Fruit fly (Drosophila melanogaster): ENCODE data around the gene Sld5.

The Sld5 gene

dm6 chr3R:26075252-26075651 is 18.9 kb upstream of the Sld5 start (continued):
- TF ChIP-seq CG9705 (GFP tag; optimal IDR thresholded peaks at IDR 0.05) (no peak), Mio (GFP tag; optimal IDR thresholded peaks at IDR 0.05) (no peak), HLH106 (tag; optimal IDR thresholded peaks at IDR 0.05) (peak; percentile 35), OdsH (GFP tag; optimal IDR thresholded peaks at IDR 0.05) (peak; percentile 27)

DNA sequence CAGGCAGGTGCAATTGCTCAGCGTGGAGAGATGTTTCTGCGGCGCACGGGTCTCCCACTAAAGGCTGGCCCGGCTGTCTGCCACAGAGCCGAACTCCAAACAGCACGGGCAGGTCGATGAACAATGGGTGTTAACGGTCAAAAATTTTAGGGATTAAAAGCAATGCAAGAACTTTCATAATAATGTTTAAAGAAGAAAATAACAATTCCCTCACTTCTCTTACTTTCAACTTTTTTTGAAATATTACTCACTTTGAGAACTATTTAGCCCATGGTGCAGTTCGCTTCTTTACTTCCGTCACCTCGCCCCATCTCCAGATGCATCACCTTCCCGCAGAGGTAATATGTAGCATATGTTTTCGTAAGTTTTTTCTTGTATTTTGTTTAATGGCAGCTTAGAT is 16.1 kb upstream of the Sld5 start:
- TF ChIP-seq dl (GFP tag; optimal IDR thresholded peaks at IDR 0.05; ENCODE audit: insufficient read depth in 1 of 2, partially characterized antibody in 2 of 2) = no peak
- no peak for TF ChIP-seq pan (optimal IDR thresholded peaks at IDR 0.05)
- no peak for TF ChIP-seq tai (GFP tag; optimal IDR thresholded peaks at IDR 0.05)
- TF ChIP-seq woc (GFP tag; optimal IDR thresholded peaks at IDR 0.05) = peak; percentile 71
- no peak for TF ChIP-seq Mio (GFP tag; optimal IDR thresholded peaks at IDR 0.05)
- no peak for TF ChIP-seq CG32264 (GFP tag; optimal IDR thresholded peaks at IDR 0.05)
- TF ChIP-seq Rel (GFP tag; optimal IDR thresholded peaks at IDR 0.05) = no peak
- TF ChIP-seq Rel (tag; optimal IDR thresholded peaks at IDR 0.05) = no peak
- TF ChIP-seq psq (GFP tag; optimal IDR thresholded peaks at IDR 0.05) = peak; percentile 56
- TF ChIP-seq Hr78 (GFP tag; optimal IDR thresholded peaks at IDR 0.05) = no peak
- TF ChIP-seq Hnf4 (GFP tag; optimal IDR thresholded peaks at IDR 0.05) = peak; percentile 58
- no peak for TF ChIP-seq lola (GFP tag; optimal IDR thresholded peaks at IDR 0.05)
- peak; percentile 73 for TF ChIP-seq rgr (GFP tag; optimal IDR thresholded peaks at IDR 0.05)
- peak in 1 of 2 experiments; percentile 87 for TF ChIP-seq foxo (GFP tag; optimal IDR thresholded peaks at IDR 0.05)
- TF ChIP-seq h (GFP tag; optimal IDR thresholded peaks at IDR 0.05) = peak; percentile 81
- TF ChIP-seq HLH106 (tag; optimal IDR thresholded peaks at IDR 0.05) = peak; percentile 68
- TF ChIP-seq Jra (GFP tag; optimal IDR thresholded peaks at IDR 0.05) = peak; percentile 3
- TF ChIP-seq Myc (optimal IDR thresholded peaks at IDR 0.05) = no peak
- TF ChIP-seq jim (GFP tag; optimal IDR thresholded peaks at IDR 0.05) = no peak
- TF ChIP-seq Abd-B (GFP tag; optimal IDR thresholded peaks at IDR 0.05) = no peak
- TF ChIP-seq dsf (GFP tag; optimal IDR thresholded peaks at IDR 0.05; ENCODE audit: borderline replicate concordance) = no peak
- peak; percentile 60 for TF ChIP-seq Sp1 (GFP tag; optimal IDR thresholded peaks at IDR 0.05)
- TF ChIP-seq usp (GFP tag; optimal IDR thresholded peaks at IDR 0.05) = no peak
- peak; percentile 36 for TF ChIP-seq dmrt93B (GFP tag; optimal IDR thresholded peaks at IDR 0.05)
- TF ChIP-seq N (GFP tag; optimal IDR thresholded peaks at IDR 0.05) = no peak
- no peak for TF ChIP-seq Vsx2 (GFP tag; optimal IDR thresholded peaks at IDR 0.05; ENCODE audit: partially characterized antibody)
- TF ChIP-seq sv (GFP tag; optimal IDR thresholded peaks at IDR 0.05) = no peak
- no peak for TF ChIP-seq GATAd (GFP tag; optimal IDR thresholded peaks at IDR 0.05)
- TF ChIP-seq br (GFP tag; optimal IDR thresholded peaks at IDR 0.05) = peak; percentile 77
- TF ChIP-seq Dif (GFP tag; optimal IDR thresholded peaks at IDR 0.05; ENCODE audit: partially characterized antibody) = no peak
- no peak for TF ChIP-seq CG9705 (GFP tag; optimal IDR thresholded peaks at IDR 0.05)
- peak; percentile 73 for TF ChIP-seq ey (GFP tag; optimal IDR thresholded peaks at IDR 0.05)
- TF ChIP-seq OdsH (GFP tag; optimal IDR thresholded peaks at IDR 0.05) = peak; percentile 72
- TF ChIP-seq Hr83 (GFP tag; optimal IDR thresholded peaks at IDR 0.05; ENCODE audit: poor library complexity, severe bottlenecking) = no peak
- TF ChIP-seq Dfd (GFP tag; optimal IDR thresholded peaks at IDR 0.05) = no peak
- peak; percentile 79 for TF ChIP-seq fru (GFP tag; optimal IDR thresholded peaks at IDR 0.05)
- TF ChIP-seq sage (GFP tag; optimal IDR thresholded peaks at IDR 0.05) = peak; percentile 58
- no peak for TF ChIP-seq brk (GFP tag; optimal IDR thresholded peaks at IDR 0.05)
- TF ChIP-seq CrebA (GFP tag; optimal IDR thresholded peaks at IDR 0.05; ENCODE audit: borderline replicate concordance) = no peak

- TF ChIP-seq Abd-B (GFP tag; optimal IDR thresholded peaks at IDR 0.05) = no peak
- no peak for TF ChIP-seq dsf (GFP tag; optimal IDR thresholded peaks at IDR 0.05; ENCODE audit: borderline replicate concordance)
- no peak for TF ChIP-seq CrebA (GFP tag; optimal IDR thresholded peaks at IDR 0.05; ENCODE audit: borderline replicate concordance)
- no peak for TF ChIP-seq dmrt93B (GFP tag; optimal IDR thresholded peaks at IDR 0.05)
- TF ChIP-seq tai (GFP tag; optimal IDR thresholded peaks at IDR 0.05) = no peak
- no peak for TF ChIP-seq Jra (GFP tag; optimal IDR thresholded peaks at IDR 0.05)
- no peak for TF ChIP-seq Hr78 (GFP tag; optimal IDR thresholded peaks at IDR 0.05)
- peak in 1 of 2 experiments; percentile 25 for TF ChIP-seq foxo (GFP tag; optimal IDR thresholded peaks at IDR 0.05)
- TF ChIP-seq usp (GFP tag; optimal IDR thresholded peaks at IDR 0.05) = no peak
- TF ChIP-seq lola (GFP tag; optimal IDR thresholded peaks at IDR 0.05) = no peak
- TF ChIP-seq woc (GFP tag; optimal IDR thresholded peaks at IDR 0.05) = peak; percentile 16
- TF ChIP-seq Dif (GFP tag; optimal IDR thresholded peaks at IDR 0.05; ENCODE audit: partially characterized antibody) = no peak
- no peak for TF ChIP-seq Myc (optimal IDR thresholded peaks at IDR 0.05)
- no peak for TF ChIP-seq Mio (GFP tag; optimal IDR thresholded peaks at IDR 0.05)
- peak; percentile 33 for TF ChIP-seq rgr (GFP tag; optimal IDR thresholded peaks at IDR 0.05)
- no peak for TF ChIP-seq jim (GFP tag; optimal IDR thresholded peaks at IDR 0.05)
- no peak for TF ChIP-seq sv (GFP tag; optimal IDR thresholded peaks at IDR 0.05)
- peak; percentile 35 for TF ChIP-seq h (GFP tag; optimal IDR thresholded peaks at IDR 0.05)
- no peak for TF ChIP-seq dl (GFP tag; optimal IDR thresholded peaks at IDR 0.05; ENCODE audit: insufficient read depth in 1 of 2, partially characterized antibody in 2 of 2)
- TF ChIP-seq pan (optimal IDR thresholded peaks at IDR 0.05) = no peak
- TF ChIP-seq fru (GFP tag; optimal IDR thresholded peaks at IDR 0.05) = peak; percentile 9
- TF ChIP-seq br (GFP tag; optimal IDR thresholded peaks at IDR 0.05) = no peak
- TF ChIP-seq Dfd (GFP tag; optimal IDR thresholded peaks at IDR 0.05) = no peak
- TF ChIP-seq ey (GFP tag; optimal IDR thresholded peaks at IDR 0.05) = no peak
- TF ChIP-seq brk (GFP tag; optimal IDR thresholded peaks at IDR 0.05) = no peak
- peak; percentile 30 for TF ChIP-seq HLH106 (tag; optimal IDR thresholded peaks at IDR 0.05)
- peak; percentile 23 for TF ChIP-seq Sp1 (GFP tag; optimal IDR thresholded peaks at IDR 0.05)
- TF ChIP-seq Vsx2 (GFP tag; optimal IDR thresholded peaks at IDR 0.05; ENCODE audit: partially characterized antibody) = no peak
- no peak for TF ChIP-seq OdsH (GFP tag; optimal IDR thresholded peaks at IDR 0.05)
- TF ChIP-seq sage (GFP tag; optimal IDR thresholded peaks at IDR 0.05) = no peak
- TF ChIP-seq Rel (GFP tag; optimal IDR thresholded peaks at IDR 0.05) = no peak
- no peak for TF ChIP-seq Rel (tag; optimal IDR thresholded peaks at IDR 0.05)
- TF ChIP-seq Hnf4 (GFP tag; optimal IDR thresholded peaks at IDR 0.05) = no peak
- no peak for TF ChIP-seq CG9705 (GFP tag; optimal IDR thresholded peaks at IDR 0.05)
- TF ChIP-seq CG32264 (GFP tag; optimal IDR thresholded peaks at IDR 0.05) = no peak
- TF ChIP-seq Hr83 (GFP tag; optimal IDR thresholded peaks at IDR 0.05; ENCODE audit: poor library complexity, severe bottlenecking) = no peak
- no peak for TF ChIP-seq N (GFP tag; optimal IDR thresholded peaks at IDR 0.05)
- TF ChIP-seq GATAd (GFP tag; optimal IDR thresholded peaks at IDR 0.05) = no peak
- peak; percentile 29 for TF ChIP-seq psq (GFP tag; optimal IDR thresholded peaks at IDR 0.05)
Measured at dm6 chr3R:26068135-26068534, 11.8 kb upstream of the Sld5 start.

Measured in whole organism, wandering third instar larva.